Worm (Caenorhabditis elegans): Measurements from ENCODE around the gene idpb-2.

Gene idpb-2

ce11 chrII:5055129-5055666, 14.2 kb downstream of the idpb-2 start, which contains the start of the genes ify-1 and rpl-22 (continued):
- peak; percentile 26 for TF ChIP-seq ztf-26 (tag; optimal IDR thresholded peaks at IDR 0.05)
- peak; percentile 89 for TF ChIP-seq ceh-91 (GFP tag; IDR thresholded peaks at IDR 0.05)
- no peak for TF ChIP-seq F55B11.4 (tag; optimal IDR thresholded peaks at IDR 0.05; ENCODE audit: borderline replicate concordance, insufficient read depth)
- TF ChIP-seq repo-1 (tag; optimal IDR thresholded peaks at IDR 0.05): no peak
- no peak for TF ChIP-seq ccch-3 (GFP tag; optimal IDR thresholded peaks at IDR 0.05)
- TF ChIP-seq ceh-79 (tag; optimal IDR thresholded peaks at IDR 0.05): no peak
- TF ChIP-seq ztf-6 (GFP tag; IDR thresholded peaks at IDR 0.05): no peak
- peak; percentile 26 for TF ChIP-seq rpc-1 (optimal IDR thresholded peaks at IDR 0.05)
- TF ChIP-seq rpc-1 (tag; optimal IDR thresholded peaks at IDR 0.05): peak; percentile 4
- TF ChIP-seq snpc-4 (GFP tag; optimal IDR thresholded peaks at IDR 0.05): peak; percentile 78
- TF ChIP-seq snpc-4 (tag; optimal IDR thresholded peaks at IDR 0.05): peak; percentile 89 to 92 (median 90)
- no peak for TF ChIP-seq egl-18 (GFP tag; IDR thresholded peaks at IDR 0.05)
- no peak for TF ChIP-seq ztf-25 (GFP tag; IDR thresholded peaks at IDR 0.05)
- no peak for TF ChIP-seq nfya-1 (tag; optimal IDR thresholded peaks at IDR 0.05; ENCODE audit: borderline replicate concordance, insufficient read depth)
- TF ChIP-seq cebp-1 (GFP tag; IDR thresholded peaks at IDR 0.05): no peak
- peak; percentile 76 for TF ChIP-seq cebp-1 (tag; optimal IDR thresholded peaks at IDR 0.05)
- peak; percentile 39; the same call in 1 of the 2 replicates for TF ChIP-seq lir-1 (GFP tag; conservative IDR thresholded peaks at IDR 0.05)
- peak; percentile 72 for TF ChIP-seq hsf-1 (GFP tag; IDR thresholded peaks at IDR 0.05)
- TF ChIP-seq fkh-3 (tag; optimal IDR thresholded peaks at IDR 0.05): no peak
- TF ChIP-seq athp-1 (tag; optimal IDR thresholded peaks at IDR 0.05): peak; percentile 73
- TF ChIP-seq egl-44 (GFP tag; IDR thresholded peaks at IDR 0.05): no peak
- no peak for TF ChIP-seq tbx-9 (tag; optimal IDR thresholded peaks at IDR 0.05; ENCODE audit: borderline replicate concordance)
- peak; percentile 95 for TF ChIP-seq lsl-1 (GFP tag; optimal IDR thresholded peaks at IDR 0.05)
- peak; percentile 79 for TF ChIP-seq F23B12.7 (tag; optimal IDR thresholded peaks at IDR 0.05; ENCODE audit: insufficient read depth)
- no peak for TF ChIP-seq sdz-38 (tag; optimal IDR thresholded peaks at IDR 0.05)
- TF ChIP-seq ztf-3 (GFP tag; optimal IDR thresholded peaks at IDR 0.05): no peak
- peak; percentile 96 for TF ChIP-seq F33H1.4 (GFP tag; IDR thresholded peaks at IDR 0.05)
- peak; percentile 94 for TF ChIP-seq madf-6 (GFP tag; IDR thresholded peaks at IDR 0.05)
- TF ChIP-seq egrh-3 (GFP tag; IDR thresholded peaks at IDR 0.05): peak; percentile 77
- no peak; the same call in 1 of the 2 replicates for TF ChIP-seq lin-26 (GFP tag; IDR thresholded peaks at IDR 0.05)
- no peak for TF ChIP-seq ets-4 (GFP tag; optimal IDR thresholded peaks at IDR 0.05)
- TF ChIP-seq lin-35 (GFP tag; optimal IDR thresholded peaks at IDR 0.05): peak; percentile 8 to 91 (median 70)
- TF ChIP-seq nhr-80 (tag; optimal IDR thresholded peaks at IDR 0.05): peak; percentile 36
- peak; percentile 81 for TF ChIP-seq snpc-3.4 (tag; optimal IDR thresholded peaks at IDR 0.05)
- TF ChIP-seq unc-62 (GFP tag; optimal IDR thresholded peaks at IDR 0.05): no peak
- TF ChIP-seq lin-40 (tag; optimal IDR thresholded peaks at IDR 0.05): peak; percentile 79
- TF ChIP-seq sptf-2 (GFP tag; optimal IDR thresholded peaks at IDR 0.05): no peak
- no peak for TF ChIP-seq lsy-27 (tag; optimal IDR thresholded peaks at IDR 0.05; ENCODE audit: borderline replicate concordance, insufficient read depth)
- peak; percentile 85 for TF ChIP-seq tlf-1 (GFP tag; optimal IDR thresholded peaks at IDR 0.05)
- TF ChIP-seq hrde-1 (tag; optimal IDR thresholded peaks at IDR 0.05; ENCODE audit: borderline replicate concordance): peak; percentile 45
- no peak for TF ChIP-seq Y53F4B.3 (GFP tag; IDR thresholded peaks at IDR 0.05)
- 0 out of 2 replicates have a peak, but pooled peaks have one; percentile 42 for TF ChIP-seq ztf-28 (GFP tag; IDR thresholded peaks at IDR 0.05)
- no peak for TF ChIP-seq nhr-27 (tag; optimal IDR thresholded peaks at IDR 0.05)
- peak; percentile 37 for TF ChIP-seq mxl-1 (tag; optimal IDR thresholded peaks at IDR 0.05)
- no peak for TF ChIP-seq hlh-26 (GFP tag; conservative IDR thresholded peaks at IDR 0.05)
- TF ChIP-seq C06A6.2 (GFP tag; conservative IDR thresholded peaks at IDR 0.05): no peak
- no peak for TF ChIP-seq C17E4.6 (GFP tag; IDR thresholded peaks at IDR 0.05)
- TF ChIP-seq nfya-2 (GFP tag; IDR thresholded peaks at IDR 0.05): no peak

All from whole organism, young adult.